Fruit fly (Drosophila melanogaster) whole organism, embryonic: ENCODE measurements around the gene CG13894.

ENCODE experiments used
- CG11093 ChIP-seq: fragments of 200-800 bp; sonication (Bioruptor generic); IDR thresholded peaks from 3 replicates; pipeline ENCODE4 v1.3.6; 2022; ENCODE audit warnings: missing biosample characterization, missing genetic modification characterization
- CG12236 ChIP-seq: fragments of 200-800 bp; sonication (Bioruptor generic); optimal IDR thresholded peaks from 2 replicates; lab custom pipeline; 2016; ENCODE audit warnings: missing biosample characterization, missing genetic modification characterization
- CG13123 ChIP-seq: fragments of 200-800 bp; sonication (Bioruptor generic); optimal IDR thresholded peaks from 2 replicates; lab custom pipeline; 2016; ENCODE audit warnings: missing biosample characterization, missing genetic modification characterization
- CG14965 ChIP-seq: fragments of 200-800 bp; sonication (Bioruptor generic); optimal IDR thresholded peaks from 2 replicates; lab custom pipeline; 2016; ENCODE audit warnings: missing biosample characterization, missing genetic modification characterization, borderline replicate concordance
- CG15479 ChIP-seq: fragments of 200-800 bp; sonication (Bioruptor generic); optimal IDR thresholded peaks from 3 replicates; lab custom pipeline; 2019; ENCODE audit warnings: missing biosample characterization, mild to moderate bottlenecking, missing genetic modification characterization, moderate library complexity
- CG18476 ChIP-seq: fragments of 200-800 bp; sonication (Bioruptor generic); optimal IDR thresholded peaks from 2 replicates; lab custom pipeline; 2016; ENCODE audit warnings: missing biosample characterization, mild to moderate bottlenecking, missing genetic modification characterization
- CG18764 ChIP-seq: fragments of 200-800 bp; sonication (Bioruptor generic); optimal IDR thresholded peaks from 3 replicates; lab custom pipeline; 2016; ENCODE audit warnings: missing biosample characterization, missing genetic modification characterization
- CG4730 ChIP-seq: fragments of 200-800 bp; sonication (Bioruptor generic); IDR thresholded peaks from 2 replicates; pipeline ENCODE4 v1.3.6; 2022; ENCODE audit warnings: missing biosample characterization, missing genetic modification characterization
- CG6254 ChIP-seq: fragments of 200-800 bp; sonication (Bioruptor generic); optimal IDR thresholded peaks from 3 replicates; lab custom pipeline; 2017; ENCODE audit warnings: mild to moderate bottlenecking, missing biosample characterization, missing genetic modification reagents, missing genetic modification characterization
- CG6854 ChIP-seq: fragments of 200-800 bp; sonication (Bioruptor generic); optimal IDR thresholded peaks from 3 replicates; lab custom pipeline; 2017; ENCODE audit warnings: missing biosample characterization, mild to moderate bottlenecking, missing genetic modification characterization
- CG7987 ChIP-seq: fragments of 200-800 bp; sonication (Bioruptor generic); optimal IDR thresholded peaks from 2 replicates; lab custom pipeline; 2018; ENCODE audit warnings: missing biosample characterization, mild to moderate bottlenecking, missing genetic modification characterization, moderate library complexity
- CG8281 ChIP-seq: fragments of 200-800 bp; sonication (Bioruptor generic); optimal IDR thresholded peaks from 2 replicates; lab custom pipeline; 2018; ENCODE audit warnings: missing biosample characterization, mild to moderate bottlenecking, missing genetic modification characterization, moderate library complexity
- D ChIP-seq, 2 experiments: fragments of 200-800 bp in 1 of 2; fragments of >200 bp in 1 of 2; sonication (Bioruptor generic) in 1 of 2; optimal IDR thresholded peaks; 2 replicates in 1 of 2; 3 replicates in 1 of 2; lab custom pipeline; 2017; ENCODE audit warnings: mild to moderate bottlenecking in 1 of 2, missing biosample characterization in 1 of 2, missing genetic modification characterization in 1 of 2, missing genetic modification reagents in 1 of 2
- Dbx ChIP-seq: fragments of 200-800 bp; sonication (Bioruptor generic); IDR thresholded peaks from 3 replicates; pipeline ENCODE4 v1.3.6; 2022; ENCODE audit warnings: missing biosample characterization, missing genetic modification characterization
- Dref ChIP-seq: fragments of 200-800 bp; sonication (Bioruptor generic); IDR thresholded peaks from 2 replicates; pipeline ENCODE4 v1.3.6; 2022; ENCODE audit warnings: missing biosample characterization, missing genetic modification characterization
- Drgx ChIP-seq: fragments of 200-800 bp; sonication (Bioruptor generic); IDR thresholded peaks from 2 replicates; pipeline ENCODE4 v1.3.6; 2022; ENCODE audit warnings: missing biosample characterization, missing genetic modification characterization
- Fer1 ChIP-seq: fragments of 200-800 bp; sonication (Bioruptor generic); optimal IDR thresholded peaks from 2 replicates; lab custom pipeline; 2017; ENCODE audit warnings: missing biosample characterization, mild to moderate bottlenecking, missing genetic modification characterization
- H15 ChIP-seq: fragments of 200-800 bp; sonication (Bioruptor generic); IDR thresholded peaks from 3 replicates; pipeline ENCODE4 v1.3.6; 2022; ENCODE audit warnings: missing biosample characterization, missing genetic modification characterization
- Kr ChIP-seq: fragments of 200-800 bp; sonication (Bioruptor generic); optimal IDR thresholded peaks from 2 replicates; lab custom pipeline; 2017; ENCODE audit warnings: missing biosample characterization, mild to moderate bottlenecking, missing genetic modification characterization
- Poxn ChIP-seq: fragments of 200-800 bp; sonication (Bioruptor generic); IDR thresholded peaks from 2 replicates; pipeline ENCODE4 v1.3.6; 2022; ENCODE audit warnings: missing biosample characterization, missing genetic modification characterization
- Sry-β ChIP-seq: fragments of 200-800 bp; sonication (Bioruptor generic); optimal IDR thresholded peaks from 2 replicates; lab custom pipeline; 2018; ENCODE audit warnings: missing biosample characterization, mild to moderate bottlenecking, missing genetic modification characterization, moderate library complexity
- cad ChIP-seq: fragments of >200 bp; optimal IDR thresholded peaks from 2 replicates; lab custom pipeline; 2017; ENCODE audit warnings: missing biosample characterization, missing genetic modification characterization
- chm ChIP-seq: fragments of 200-800 bp; sonication (Bioruptor generic); IDR thresholded peaks from 2 replicates; pipeline ENCODE4 v1.3.6; 2022; ENCODE audit warnings: missing biosample characterization, missing genetic modification characterization
- crol ChIP-seq: fragments of 200-800 bp; sonication (Bioruptor generic); IDR thresholded peaks from 2 replicates; pipeline ENCODE4 v1.3.6; 2022; ENCODE audit warnings: missing biosample characterization, missing genetic modification characterization
- dpn ChIP-seq, 2 experiments: fragments of 200-800 bp; sonication (Bioruptor generic); optimal IDR thresholded peaks; 3 replicates each; lab custom pipeline; 2016; ENCODE audit warnings: missing biosample characterization in 2 of 2, missing genetic modification characterization in 2 of 2
- fd96Cb ChIP-seq: fragments of 200-800 bp; sonication (Bioruptor generic); optimal IDR thresholded peaks from 2 replicates; lab custom pipeline; 2018; ENCODE audit warnings: missing biosample characterization, mild to moderate bottlenecking, missing genetic modification characterization, moderate library complexity
- gcm ChIP-seq: fragments of 200-800 bp; sonication (Bioruptor generic); optimal IDR thresholded peaks from 2 replicates; lab custom pipeline; 2019; ENCODE audit warnings: missing biosample characterization, mild to moderate bottlenecking, missing genetic modification characterization, moderate library complexity
- mam ChIP-seq: fragments of 200-800 bp; sonication (Bioruptor generic); optimal IDR thresholded peaks from 3 replicates; lab custom pipeline; 2016; ENCODE audit warnings: missing biosample characterization, missing genetic modification characterization
- pan ChIP-seq, 4 experiments: fragments of >200 bp in 3 of 4; fragments of 200-800 bp in 1 of 4; sonication (Bioruptor generic) in 1 of 4; optimal IDR thresholded peaks in 3 of 4; IDR thresholded peaks in 1 of 4; 2 replicates each; pipeline versions ENCODE4 v1.3.6 to Lab custom; 2017 to 2022; ENCODE audit warnings: missing biosample characterization in 2 of 4, missing genetic modification characterization in 2 of 4, mixed read lengths in 1 of 4
- pum ChIP-seq: fragments of 200-800 bp; sonication (Bioruptor generic); optimal IDR thresholded peaks from 2 replicates; lab custom pipeline; 2016; ENCODE audit warnings: missing biosample characterization, missing genetic modification characterization
- sna ChIP-seq: fragments of 200-800 bp; sonication (Bioruptor generic); IDR thresholded peaks from 2 replicates; pipeline ENCODE4 v1.3.6; 2022; ENCODE audit warnings: missing biosample characterization, missing genetic modification characterization; ENCODE audit not compliant: partially characterized antibody
- tin ChIP-seq: fragments of 200-800 bp; sonication (Bioruptor generic); optimal IDR thresholded peaks from 3 replicates; lab custom pipeline; 2016; ENCODE audit warnings: missing biosample characterization, missing genetic modification characterization
- tll ChIP-seq, 2 experiments: fragments of 200-800 bp in 1 of 2; fragments of >200 bp in 1 of 2; sonication (Bioruptor generic) in 1 of 2; optimal IDR thresholded peaks; 2 replicates each; lab custom pipeline; 2017 to 2019; ENCODE audit warnings: missing biosample characterization in 2 of 2, missing genetic modification characterization in 2 of 2, mild to moderate bottlenecking in 1 of 2, moderate library complexity in 1 of 2
- trem ChIP-seq: fragments of 200-800 bp; optimal IDR thresholded peaks from 3 replicates; lab custom pipeline; 2019; ENCODE audit warnings: missing biosample characterization, mild to moderate bottlenecking, missing genetic modification characterization, moderate library complexity
- tup ChIP-seq: fragments of 200-800 bp; sonication (Bioruptor generic); optimal IDR thresholded peaks from 2 replicates; lab custom pipeline; 2016; ENCODE audit warnings: missing biosample characterization, mild to moderate bottlenecking, missing genetic modification characterization, moderate library complexity
- twi ChIP-seq: fragments of 200-800 bp; optimal IDR thresholded peaks from 2 replicates; lab custom pipeline; 2019; ENCODE audit warnings: missing biosample characterization, mild to moderate bottlenecking, missing genetic modification characterization, moderate library complexity
- tx ChIP-seq: fragments of 200-800 bp; sonication (Bioruptor generic); optimal IDR thresholded peaks from 2 replicates; lab custom pipeline; 2016; ENCODE audit warnings: missing biosample characterization, missing genetic modification characterization
- zen ChIP-seq: fragments of 200-800 bp; sonication (Bioruptor generic); optimal IDR thresholded peaks from 3 replicates; lab custom pipeline; 2018; ENCODE audit warnings: missing biosample characterization, mild to moderate bottlenecking, missing genetic modification characterization, moderate library complexity

CG13894 gene

dm6 chr3L:745222-745942, 46.4 kb upstream of the CG13894 start (continued):
- TF ChIP-seq mam (GFP tag; lab: Kevin White, UChicago) (peak; percentile 3), cad (GFP tag; lab: Kevin White, UChicago) (no peak), CG18764 (GFP tag; lab: Kevin White, UChicago) (peak; percentile 20), CG8281 (tag; lab: Kevin White, UChicago) (no peak), CG4730 (no peak), CG18476 (GFP tag; lab: Kevin White, UChicago) (peak; percentile 32), Fer1 (GFP tag; lab: Kevin White, UChicago) (no peak), Drgx (GFP tag; lab: Robert Waterston, UW) (no peak), CG6854 (no peak), tin (GFP tag; lab: Kevin White, UChicago) (peak; percentile 59), fd96Cb (tag; lab: Kevin White, UChicago) (peak; percentile 40), crol (GFP tag; lab: Robert Waterston, UW) (0 out of 2 replicates have a peak, but pooled peaks have one; percentile 17), Sry-β (GFP tag; lab: Kevin White, UChicago) (no peak), CG14965 (no peak), tx (no peak), dpn (GFP tag; optimal IDR thresholded peaks at IDR 0.05; lab: Kevin White, UChicago) (peak; percentile 16), H15 (GFP tag; lab: Robert Waterston, UW) (0 out of 3 replicates have a peak, but pooled peaks have one; percentile 47), trem (tag; lab: Kevin White, UChicago) (peak; percentile 60), CG6254 (GFP tag; lab: Kevin White, UChicago) (peak; percentile 49), CG11093 (GFP tag; lab: Robert Waterston, UW) (no peak), pan (optimal IDR thresholded peaks at IDR 0.05; lab: Kevin White, UChicago) (no peak), pan (GFP tag; optimal IDR thresholded peaks at IDR 0.05 in 1 of 2, IDR thresholded peaks at IDR 0.05 in 1 of 2) (peak in 1 of 2 experiments; percentile 33), Poxn (GFP tag; lab: Robert Waterston, UW) (no peak), tup (GFP tag; lab: Kevin White, UChicago) (no peak), CG12236 (peak; percentile 23)

DNA sequence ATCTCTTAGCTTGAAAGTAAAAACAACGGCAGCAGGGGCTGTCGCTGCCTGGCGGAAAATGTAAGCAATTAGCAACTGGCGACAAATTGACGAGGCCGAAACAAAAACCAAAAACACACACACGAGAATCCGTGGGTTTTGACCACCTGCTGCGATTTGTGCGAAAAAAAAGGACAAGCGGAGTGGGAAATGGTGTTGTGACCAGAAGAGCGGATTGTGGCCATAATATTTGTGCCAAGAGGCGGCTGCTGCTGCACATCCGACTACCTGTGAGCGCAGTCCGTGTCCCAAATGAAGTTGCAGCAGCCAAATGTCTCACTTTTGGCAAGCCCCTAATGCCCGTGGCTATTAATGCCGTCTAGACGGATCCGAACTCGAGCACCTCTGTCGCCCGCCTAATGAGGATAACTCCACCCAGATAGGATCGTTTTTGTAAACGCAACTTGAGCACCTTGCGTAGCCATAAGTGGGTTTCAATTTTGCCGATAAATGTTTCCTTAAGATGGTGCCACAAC, 45.4 kb upstream of the CG13894 start:
- TF ChIP-seq Kr (GFP tag; lab: Kevin White, UChicago) (peak; percentile 21), Dref (no peak), Dbx (no peak), tll (GFP tag; optimal IDR thresholded peaks at IDR 0.05; lab: Kevin White, UChicago) (peak in 1 of 2 experiments; percentile 83), pum (GFP tag; lab: Kevin White, UChicago) (no peak), D (optimal IDR thresholded peaks at IDR 0.05; lab: Kevin White, UChicago) (peak; percentile 53), D (GFP tag; optimal IDR thresholded peaks at IDR 0.05; lab: Kevin White, UChicago) (no peak), zen (tag; lab: Kevin White, UChicago) (peak; percentile 100), cad (GFP tag; lab: Kevin White, UChicago) (peak; percentile 50), CG13123 (no peak), CG15479 (GFP tag; lab: Kevin White, UChicago) (peak; percentile 97), sna (no peak), chm (GFP tag; lab: Robert Waterston, UW) (0 out of 2 replicates have a peak, but pooled peaks have one; percentile 13)

- TF ChIP-seq twi (tag; lab: Kevin White, UChicago) = peak; percentile 99
- peak; percentile 75 for TF ChIP-seq gcm (GFP tag; lab: Kevin White, UChicago)
- no peak for TF ChIP-seq CG7987 (GFP tag; lab: Kevin White, UChicago)
- TF ChIP-seq, all 482 proteins: peak for 2
Observed at dm6 chr3L:743155-743554, 44.2 kb upstream of the CG13894 start.
